Fruit fly (Drosophila melanogaster) whole organism, embryonic: ENCODE measurements around the gene Sfp38D.

ENCODE experiments used
- B-H1 ChIP-seq: fragments of 200-800 bp; sonication (Bioruptor generic); IDR thresholded peaks from 3 replicates; pipeline ENCODE4 v1.3.6; 2022; ENCODE audit warnings: missing biosample characterization, missing genetic modification characterization
- CG10267 ChIP-seq: fragments of 200-800 bp; sonication (Bioruptor generic); optimal IDR thresholded peaks from 2 replicates; lab custom pipeline; 2018; ENCODE audit warnings: missing biosample characterization, mild to moderate bottlenecking, missing genetic modification characterization, moderate library complexity
- CG11398 ChIP-seq: fragments of 200-800 bp; sonication (Bioruptor generic); optimal IDR thresholded peaks from 2 replicates; lab custom pipeline; 2016; ENCODE audit warnings: missing biosample characterization, missing genetic modification characterization
- CG12104 ChIP-seq: fragments of 200-800 bp; sonication (Bioruptor generic); optimal IDR thresholded peaks from 3 replicates; lab custom pipeline; 2016; ENCODE audit warnings: missing biosample characterization, missing genetic modification characterization
- CG12219 ChIP-seq: fragments of 200-800 bp; sonication (Bioruptor generic); optimal IDR thresholded peaks from 3 replicates; lab custom pipeline; 2018; ENCODE audit warnings: missing biosample characterization, mild to moderate bottlenecking, missing genetic modification characterization
- CG12236 ChIP-seq: fragments of 200-800 bp; sonication (Bioruptor generic); optimal IDR thresholded peaks from 2 replicates; lab custom pipeline; 2016; ENCODE audit warnings: missing biosample characterization, missing genetic modification characterization
- CG15601 ChIP-seq: fragments of 200-800 bp; sonication (Bioruptor generic); optimal IDR thresholded peaks from 3 replicates; lab custom pipeline; 2019; ENCODE audit warnings: missing biosample characterization, mild to moderate bottlenecking, missing genetic modification characterization, moderate library complexity
- CG1603 ChIP-seq: fragments of 200-800 bp; sonication (Bioruptor generic); optimal IDR thresholded peaks from 2 replicates; lab custom pipeline; 2019; ENCODE audit warnings: missing biosample characterization, mild to moderate bottlenecking, missing genetic modification characterization, moderate library complexity
- CG1647 ChIP-seq: fragments of 200-800 bp; sonication (Bioruptor generic); optimal IDR thresholded peaks from 3 replicates; lab custom pipeline; 2016; ENCODE audit warnings: missing biosample characterization, missing genetic modification characterization
- CG18764 ChIP-seq: fragments of 200-800 bp; sonication (Bioruptor generic); optimal IDR thresholded peaks from 3 replicates; lab custom pipeline; 2016; ENCODE audit warnings: missing biosample characterization, missing genetic modification characterization
- CG2116 ChIP-seq: fragments of 200-800 bp; sonication (Bioruptor generic); optimal IDR thresholded peaks from 3 replicates; lab custom pipeline; 2018; ENCODE audit warnings: missing biosample characterization, mild to moderate bottlenecking, missing genetic modification characterization
- CG2202 ChIP-seq: fragments of 200-800 bp; sonication (Bioruptor generic); optimal IDR thresholded peaks from 2 replicates; lab custom pipeline; 2018; ENCODE audit warnings: missing biosample characterization, mild to moderate bottlenecking, missing genetic modification characterization
- CG3838 ChIP-seq: fragments of 200-800 bp; sonication (Bioruptor generic); optimal IDR thresholded peaks from 3 replicates; lab custom pipeline; 2016; ENCODE audit warnings: missing biosample characterization, missing genetic modification characterization
- CG42726 ChIP-seq: fragments of 200-800 bp; sonication (Bioruptor generic); IDR thresholded peaks from 2 replicates; pipeline ENCODE4 v1.3.6; 2022; ENCODE audit warnings: missing biosample characterization, missing genetic modification characterization; ENCODE audit not compliant: partially characterized antibody
- CG43689 ChIP-seq: fragments of 200-800 bp; sonication (Bioruptor generic); IDR thresholded peaks from 2 replicates; pipeline ENCODE4 v1.3.6; 2022; ENCODE audit warnings: missing biosample characterization, missing genetic modification characterization
- CG5180 ChIP-seq: fragments of 200-800 bp; sonication (Bioruptor generic); optimal IDR thresholded peaks from 3 replicates; lab custom pipeline; 2017; ENCODE audit warnings: missing biosample characterization, missing genetic modification characterization, mild to moderate bottlenecking, moderate library complexity, missing genetic modification reagents
- CG6654 ChIP-seq: fragments of 200-800 bp; sonication (Bioruptor generic); optimal IDR thresholded peaks from 2 replicates; lab custom pipeline; 2017; ENCODE audit warnings: missing biosample characterization, mild to moderate bottlenecking, missing genetic modification characterization
- CG7372 ChIP-seq: fragments of 200-800 bp; sonication (Bioruptor generic); IDR thresholded peaks from 2 replicates; pipeline ENCODE4 v1.3.6; 2022; ENCODE audit warnings: missing biosample characterization, missing genetic modification characterization
- CG7556 ChIP-seq: fragments of 200-800 bp; sonication (Bioruptor generic); optimal IDR thresholded peaks from 2 replicates; lab custom pipeline; 2017; ENCODE audit warnings: missing biosample characterization, mild to moderate bottlenecking, missing genetic modification characterization
- CG9932 ChIP-seq: fragments of 200-800 bp; sonication (Bioruptor generic); IDR thresholded peaks from 2 replicates; pipeline ENCODE4 v1.3.6; 2022; ENCODE audit warnings: missing biosample characterization, missing genetic modification characterization
- Chrac-16 ChIP-seq: fragments of 200-800 bp; sonication (Bioruptor generic); optimal IDR thresholded peaks from 3 replicates; lab custom pipeline; 2016; ENCODE audit warnings: missing biosample characterization, missing genetic modification characterization
- D19B ChIP-seq: fragments of 200-800 bp; sonication (Bioruptor generic); optimal IDR thresholded peaks from 2 replicates; lab custom pipeline; 2017; ENCODE audit warnings: missing biosample characterization, mild to moderate bottlenecking, missing genetic modification characterization
- Dek ChIP-seq: fragments of 200-800 bp; sonication (Bioruptor generic); optimal IDR thresholded peaks from 3 replicates; lab custom pipeline; 2019; ENCODE audit warnings: missing biosample characterization, mild to moderate bottlenecking, missing genetic modification characterization, moderate library complexity
- Fer3 ChIP-seq: fragments of 200-800 bp; sonication (Bioruptor generic); optimal IDR thresholded peaks from 2 replicates; lab custom pipeline; 2018; ENCODE audit warnings: missing biosample characterization, mild to moderate bottlenecking, missing genetic modification characterization, moderate library complexity
- H2.0 ChIP-seq: fragments of 200-800 bp; sonication (Bioruptor generic); IDR thresholded peaks from 2 replicates; pipeline ENCODE4 v1.3.6; 2022; ENCODE audit warnings: missing biosample characterization, missing genetic modification characterization
- HLH54F ChIP-seq: fragments of 200-800 bp; sonication (Bioruptor generic); optimal IDR thresholded peaks from 3 replicates; lab custom pipeline; 2016; ENCODE audit warnings: missing biosample characterization, missing genetic modification characterization
- Hey ChIP-seq: fragments of 200-800 bp; sonication (Bioruptor generic); optimal IDR thresholded peaks from 3 replicates; lab custom pipeline; 2018; ENCODE audit warnings: missing biosample characterization, mild to moderate bottlenecking, missing genetic modification characterization
- Jarid2 ChIP-seq: fragments of 200-800 bp; sonication (Bioruptor generic); optimal IDR thresholded peaks from 3 replicates; lab custom pipeline; 2017; ENCODE audit warnings: mild to moderate bottlenecking, missing biosample characterization, missing genetic modification reagents, missing genetic modification characterization
- Max ChIP-seq: fragments of 200-800 bp; sonication (Bioruptor generic); optimal IDR thresholded peaks from 2 replicates; lab custom pipeline; 2016; ENCODE audit warnings: missing biosample characterization, mild to moderate bottlenecking, missing genetic modification characterization
- Med ChIP-seq: fragments of 200-800 bp; sonication (Bioruptor generic); peaks from one replicate; lab custom pipeline; 2016; ENCODE audit warnings: missing biosample characterization, missing genetic modification characterization, mild to moderate bottlenecking, inconsistent platforms, moderate library complexity
- Mes4 ChIP-seq: fragments of 200-800 bp; sonication (Bioruptor generic); optimal IDR thresholded peaks from 2 replicates; lab custom pipeline; 2016; ENCODE audit warnings: missing biosample characterization, missing genetic modification characterization
- NC2β ChIP-seq: fragments of 200-800 bp; sonication (Bioruptor generic); optimal IDR thresholded peaks from 2 replicates; lab custom pipeline; 2016; ENCODE audit warnings: missing biosample characterization, missing genetic modification characterization
- Nf-YC ChIP-seq: fragments of 200-800 bp; optimal IDR thresholded peaks from 3 replicates; lab custom pipeline; 2019; ENCODE audit warnings: missing biosample characterization, mild to moderate bottlenecking, missing genetic modification characterization, moderate library complexity
- Trl ChIP-seq, 3 experiments: fragments of >200 bp in 2 of 3; fragments of 200-800 bp in 1 of 3; sonication (Bioruptor generic) in 1 of 3; optimal IDR thresholded peaks; 2 replicates in 1 of 3; 3 replicates in 2 of 3; lab custom pipeline; 2016 to 2017; ENCODE audit warnings: missing biosample characterization in 1 of 3, missing genetic modification characterization in 1 of 3
- bowl ChIP-seq: fragments of 200-800 bp; sonication (Bioruptor generic); IDR thresholded peaks from 2 replicates; pipeline ENCODE4 v1.3.6; 2022; ENCODE audit warnings: missing biosample characterization, missing genetic modification characterization
- bsh ChIP-seq, 2 experiments: fragments of 200-800 bp; sonication (Bioruptor generic); optimal IDR thresholded peaks; 2 replicates each; lab custom pipeline; 2017 to 2018; ENCODE audit warnings: mild to moderate bottlenecking in 2 of 2, missing biosample characterization in 2 of 2, missing genetic modification characterization in 2 of 2, moderate library complexity in 1 of 2
- cg ChIP-seq: fragments of 200-800 bp; sonication (Bioruptor generic); optimal IDR thresholded peaks from 3 replicates; lab custom pipeline; 2019; ENCODE audit warnings: missing biosample characterization, mild to moderate bottlenecking, missing genetic modification characterization, moderate library complexity
- chinmo ChIP-seq: fragments of 200-800 bp; sonication (Bioruptor generic); IDR thresholded peaks from 4 replicates; pipeline ENCODE4 v1.3.6; 2022; ENCODE audit warnings: missing biosample characterization, missing genetic modification characterization; ENCODE audit not compliant: partially characterized antibody
- dan ChIP-seq: fragments of 200-800 bp; sonication (Bioruptor generic); IDR thresholded peaks from 2 replicates; pipeline ENCODE4 v1.3.6; 2022; ENCODE audit warnings: missing biosample characterization, missing genetic modification characterization
- fd96Cb ChIP-seq: fragments of 200-800 bp; sonication (Bioruptor generic); optimal IDR thresholded peaks from 2 replicates; lab custom pipeline; 2018; ENCODE audit warnings: missing biosample characterization, mild to moderate bottlenecking, missing genetic modification characterization, moderate library complexity
- gce ChIP-seq: fragments of 200-800 bp; sonication (Bioruptor generic); IDR thresholded peaks from 3 replicates; pipeline ENCODE4 v1.3.6; 2022; ENCODE audit warnings: missing biosample characterization, missing genetic modification characterization
- gsb ChIP-seq: fragments of 200-800 bp; sonication (Bioruptor generic); IDR thresholded peaks from 2 replicates; pipeline ENCODE4 v1.3.6; 2022; ENCODE audit warnings: missing biosample characterization, missing genetic modification characterization
- mam ChIP-seq: fragments of 200-800 bp; sonication (Bioruptor generic); optimal IDR thresholded peaks from 3 replicates; lab custom pipeline; 2016; ENCODE audit warnings: missing biosample characterization, missing genetic modification characterization
- pan ChIP-seq, 4 experiments: fragments of >200 bp in 3 of 4; fragments of 200-800 bp in 1 of 4; sonication (Bioruptor generic) in 1 of 4; optimal IDR thresholded peaks in 3 of 4; IDR thresholded peaks in 1 of 4; 2 replicates each; pipeline versions ENCODE4 v1.3.6 to Lab custom; 2017 to 2022; ENCODE audit warnings: missing biosample characterization in 2 of 4, missing genetic modification characterization in 2 of 4, mixed read lengths in 1 of 4
- pb ChIP-seq: fragments of 200-800 bp; sonication (Bioruptor generic); optimal IDR thresholded peaks from 3 replicates; lab custom pipeline; 2016; ENCODE audit warnings: missing biosample characterization, missing genetic modification characterization
- peb ChIP-seq: fragments of 200-800 bp; sonication (Bioruptor generic); IDR thresholded peaks from 2 replicates; pipeline ENCODE4 v1.3.6; 2022; ENCODE audit warnings: missing biosample characterization, missing genetic modification characterization
- pita ChIP-seq: fragments of 200-800 bp; sonication (Bioruptor generic); optimal IDR thresholded peaks from 2 replicates; lab custom pipeline; 2017; ENCODE audit warnings: missing biosample characterization, mild to moderate bottlenecking, missing genetic modification characterization
- sisA ChIP-seq: fragments of 200-800 bp; sonication (Bioruptor generic); IDR thresholded peaks from 2 replicates; pipeline ENCODE4 v1.3.6; 2022; ENCODE audit warnings: missing biosample characterization, missing genetic modification characterization
- stc ChIP-seq: fragments of 200-800 bp; sonication (Bioruptor generic); IDR thresholded peaks from 2 replicates; pipeline ENCODE4 v1.3.6; 2022; ENCODE audit warnings: missing biosample characterization, missing genetic modification characterization
- zfh1 ChIP-seq: fragments of 200-800 bp; sonication (Bioruptor generic); IDR thresholded peaks from 3 replicates; pipeline ENCODE4 v1.3.6; 2022; ENCODE audit warnings: missing biosample characterization, missing genetic modification characterization

The Sfp38D gene

dm6 chr2L:20681648-20682098, 41.0 kb downstream of the Sfp38D start, which contains the start of gene Cen (continued):
- TF ChIP-seq Hey: no peak
- TF ChIP-seq pb (GFP tag; lab: Kevin White, UChicago): no peak
- TF ChIP-seq CG43689: no peak
- no peak for TF ChIP-seq CG42726 (GFP tag; lab: Robert Waterston, UW)
- TF ChIP-seq CG12236: no peak
- TF ChIP-seq bsh (GFP tag; optimal IDR thresholded peaks at IDR 0.05; lab: Kevin White, UChicago): peak in 1 of 2 experiments; percentile 10
- no peak for TF ChIP-seq fd96Cb
- TF ChIP-seq CG7372 (GFP tag; lab: Robert Waterston, UW): no peak
- no peak for TF ChIP-seq chinmo (GFP tag; lab: Robert Waterston, UW)
- peak; percentile 20 for TF ChIP-seq Chrac-16 (GFP tag; lab: Kevin White, UChicago)
- TF ChIP-seq zfh1 (GFP tag; lab: Robert Waterston, UW): peak; percentile 41; the same call in 1 of the 3 replicates
- peak; percentile 15 for TF ChIP-seq CG1647 (GFP tag; lab: Kevin White, UChicago)
- no peak for TF ChIP-seq Fer3 (tag; lab: Kevin White, UChicago)
- TF ChIP-seq Mes4 (GFP tag; lab: Kevin White, UChicago): peak; percentile 18
- no peak for TF ChIP-seq CG3838 (GFP tag; lab: Kevin White, UChicago)
- no peak for TF ChIP-seq Dek
- peak; percentile 43 for TF ChIP-seq NC2β (GFP tag; lab: Kevin White, UChicago)
- TF ChIP-seq CG15601 (tag; lab: Kevin White, UChicago): no peak
- TF ChIP-seq CG2116 (GFP tag; lab: Kevin White, UChicago): peak; percentile 9
- TF ChIP-seq CG18764 (GFP tag; lab: Kevin White, UChicago): no peak
- TF ChIP-seq CG5180 (GFP tag; lab: Kevin White, UChicago): no peak
- TF ChIP-seq CG12219: no peak
- no peak for TF ChIP-seq peb (GFP tag; lab: Robert Waterston, UW)
- TF ChIP-seq CG11398 (GFP tag; lab: Kevin White, UChicago): no peak
- peak; percentile 28 for TF ChIP-seq CG10267
- TF ChIP-seq Jarid2: no peak
- TF ChIP-seq Nf-YC (tag; lab: Kevin White, UChicago): no peak
- no peak for TF ChIP-seq gce (GFP tag; lab: Robert Waterston, UW)
- TF ChIP-seq Med (GFP tag; lab: Kevin White, UChicago): peak; percentile 89
- TF ChIP-seq HLH54F (GFP tag; lab: Kevin White, UChicago): no peak
- TF ChIP-seq pan (optimal IDR thresholded peaks at IDR 0.05; lab: Kevin White, UChicago): no peak
- peak in 1 of 2 experiments; percentile 5 for TF ChIP-seq pan (GFP tag; optimal IDR thresholded peaks at IDR 0.05 in 1 of 2, IDR thresholded peaks at IDR 0.05 in 1 of 2)
- TF ChIP-seq CG6654 (GFP tag; lab: Kevin White, UChicago): no peak
- no peak for TF ChIP-seq Trl (optimal IDR thresholded peaks at IDR 0.05; lab: Kevin White, UChicago)
- peak; percentile 32 for TF ChIP-seq Trl (GFP tag; optimal IDR thresholded peaks at IDR 0.05; lab: Kevin White, UChicago)
- peak; percentile 28 for TF ChIP-seq Max
- TF ChIP-seq CG12104: peak; percentile 30
- TF ChIP-seq stc (GFP tag; lab: Robert Waterston, UW): no peak
- no peak for TF ChIP-seq cg
- no peak for TF ChIP-seq CG2202
- no peak for TF ChIP-seq bowl
- peak; percentile 5 for TF ChIP-seq mam (GFP tag; lab: Kevin White, UChicago)
- no peak for TF ChIP-seq gsb (GFP tag; lab: Robert Waterston, UW)
- TF ChIP-seq pita (GFP tag; lab: Kevin White, UChicago): no peak
- TF ChIP-seq dan (GFP tag; lab: Robert Waterston, UW): no peak
- TF ChIP-seq CG7556 (GFP tag; lab: Kevin White, UChicago): no peak
- no peak for TF ChIP-seq B-H1 (GFP tag; lab: Robert Waterston, UW)
- TF ChIP-seq CG1603 (tag; lab: Kevin White, UChicago): peak; percentile 75
- TF ChIP-seq CG9932 (GFP tag; lab: Robert Waterston, UW): peak; percentile 51; the same call in 1 of the 2 replicates
- TF ChIP-seq sisA: no peak
- TF ChIP-seq D19B (GFP tag; lab: Kevin White, UChicago): no peak
- TF ChIP-seq H2.0: peak; percentile 45
